Fruit fly (Drosophila melanogaster) whole organism, embryonic: ENCODE measurements around the gene wls.

Source experiments
- Blimp-1 ChIP-seq: fragments of 200-800 bp; sonication (Bioruptor generic); optimal IDR thresholded peaks from 3 replicates; lab custom pipeline; 2018; ENCODE audit warnings: missing biosample characterization, missing genetic modification characterization, mild to moderate bottlenecking, moderate library complexity, missing genetic modification reagents
- CG10147 ChIP-seq: fragments of 200-800 bp; sonication (Bioruptor generic); optimal IDR thresholded peaks from 2 replicates; lab custom pipeline; 2019; ENCODE audit warnings: missing biosample characterization, mild to moderate bottlenecking, missing genetic modification characterization, moderate library complexity
- CG11093 ChIP-seq: fragments of 200-800 bp; sonication (Bioruptor generic); IDR thresholded peaks from 3 replicates; pipeline ENCODE4 v1.3.6; 2022; ENCODE audit warnings: missing biosample characterization, missing genetic modification characterization
- CG11504 ChIP-seq: fragments of 200-800 bp; sonication (Bioruptor generic); optimal IDR thresholded peaks from 3 replicates; lab custom pipeline; 2019; ENCODE audit warnings: missing biosample characterization, mild to moderate bottlenecking, missing genetic modification characterization, moderate library complexity
- CG12104 ChIP-seq: fragments of 200-800 bp; sonication (Bioruptor generic); optimal IDR thresholded peaks from 3 replicates; lab custom pipeline; 2016; ENCODE audit warnings: missing biosample characterization, missing genetic modification characterization
- CG13624 ChIP-seq: fragments of 200-800 bp; sonication (Bioruptor generic); optimal IDR thresholded peaks from 2 replicates; lab custom pipeline; 2016; ENCODE audit warnings: missing biosample characterization, missing genetic modification characterization
- CG14014 ChIP-seq: fragments of 200-800 bp; sonication (Bioruptor generic); IDR thresholded peaks from 2 replicates; pipeline ENCODE4 v1.3.6; 2022; ENCODE audit warnings: missing biosample characterization, missing genetic modification characterization
- CG14667 ChIP-seq: fragments of 200-800 bp; sonication (Bioruptor generic); IDR thresholded peaks from 2 replicates; pipeline ENCODE4 v1.3.6; 2022; ENCODE audit warnings: missing biosample characterization, missing genetic modification characterization
- CG15696 ChIP-seq: fragments of 200-800 bp; sonication (Bioruptor generic); optimal IDR thresholded peaks from 2 replicates; lab custom pipeline; 2019; ENCODE audit warnings: missing biosample characterization, mild to moderate bottlenecking, missing genetic modification characterization, moderate library complexity
- CG18262 ChIP-seq: fragments of 200-800 bp; optimal IDR thresholded peaks from 3 replicates; lab custom pipeline; 2019; ENCODE audit warnings: missing biosample characterization, mild to moderate bottlenecking, missing genetic modification characterization, moderate library complexity
- CG18599 ChIP-seq: fragments of 200-800 bp; sonication (Bioruptor generic); optimal IDR thresholded peaks from 3 replicates; lab custom pipeline; 2017; ENCODE audit warnings: missing biosample characterization, missing genetic modification characterization, mild to moderate bottlenecking, moderate library complexity, missing genetic modification reagents
- CG18764 ChIP-seq: fragments of 200-800 bp; sonication (Bioruptor generic); optimal IDR thresholded peaks from 3 replicates; lab custom pipeline; 2016; ENCODE audit warnings: missing biosample characterization, missing genetic modification characterization
- CG2116 ChIP-seq: fragments of 200-800 bp; sonication (Bioruptor generic); optimal IDR thresholded peaks from 3 replicates; lab custom pipeline; 2018; ENCODE audit warnings: missing biosample characterization, mild to moderate bottlenecking, missing genetic modification characterization
- CG30020 ChIP-seq: fragments of 200-800 bp; optimal IDR thresholded peaks from 2 replicates; lab custom pipeline; 2019; ENCODE audit warnings: missing biosample characterization, mild to moderate bottlenecking, missing genetic modification characterization, moderate library complexity
- CG5245 ChIP-seq: fragments of 200-800 bp; sonication (Bioruptor generic); optimal IDR thresholded peaks from 3 replicates; lab custom pipeline; 2016; ENCODE audit warnings: missing biosample characterization, missing genetic modification characterization
- CG6272 ChIP-seq: fragments of 200-800 bp; sonication (Bioruptor generic); IDR thresholded peaks from 2 replicates; pipeline ENCODE4 v1.3.6; 2022; ENCODE audit warnings: missing biosample characterization, missing genetic modification characterization
- CG7745 ChIP-seq: fragments of 200-800 bp; sonication (Bioruptor generic); optimal IDR thresholded peaks from 2 replicates; lab custom pipeline; 2018; ENCODE audit warnings: missing biosample characterization, mild to moderate bottlenecking, missing genetic modification characterization, moderate library complexity
- CG7928 ChIP-seq: fragments of 200-800 bp; sonication (Bioruptor generic); optimal IDR thresholded peaks from 2 replicates; lab custom pipeline; 2017; ENCODE audit warnings: missing biosample characterization, mild to moderate bottlenecking, missing genetic modification characterization
- CG8388 ChIP-seq: fragments of 200-800 bp; sonication (Bioruptor generic); optimal IDR thresholded peaks from 2 replicates; lab custom pipeline; 2019; ENCODE audit warnings: missing biosample characterization, mild to moderate bottlenecking, missing genetic modification characterization, moderate library complexity
- CG9437 ChIP-seq: fragments of 200-800 bp; sonication (Bioruptor generic); optimal IDR thresholded peaks from 2 replicates; lab custom pipeline; 2018; ENCODE audit warnings: missing biosample characterization, mild to moderate bottlenecking, missing genetic modification characterization
- Dll ChIP-seq: fragments of 200-800 bp; sonication (Bioruptor generic); IDR thresholded peaks from 4 replicates; pipeline ENCODE4 v1.3.6; 2022; ENCODE audit warnings: missing biosample characterization, missing genetic modification characterization; ENCODE audit not compliant: partially characterized antibody
- Eip74EF ChIP-seq, 2 experiments: fragments of 200-800 bp in 1 of 2; fragments of >200 bp in 1 of 2; sonication (Bioruptor generic) in 1 of 2; optimal IDR thresholded peaks; 2 replicates each; lab custom pipeline; 2017 to 2019; ENCODE audit warnings: missing biosample characterization in 2 of 2, missing genetic modification characterization in 2 of 2, mild to moderate bottlenecking in 1 of 2, moderate library complexity in 1 of 2
- Elba2 ChIP-seq: fragments of 200-800 bp; sonication (Bioruptor generic); optimal IDR thresholded peaks from 3 replicates; lab custom pipeline; 2016; ENCODE audit warnings: missing biosample characterization, missing genetic modification characterization
- Hr3 ChIP-seq: fragments of 200-800 bp; sonication (Bioruptor generic); optimal IDR thresholded peaks from 3 replicates; lab custom pipeline; 2016; ENCODE audit warnings: missing biosample characterization, missing genetic modification characterization
- Hr78 ChIP-seq, 2 experiments: fragments of 200-800 bp in 1 of 2; fragments of >200 bp in 1 of 2; sonication (Bioruptor generic) in 1 of 2; optimal IDR thresholded peaks; 2 replicates each; lab custom pipeline; 2017 to 2019; ENCODE audit warnings: missing biosample characterization in 2 of 2, missing genetic modification characterization in 2 of 2, mild to moderate bottlenecking in 1 of 2, moderate library complexity in 1 of 2
- Max ChIP-seq: fragments of 200-800 bp; sonication (Bioruptor generic); optimal IDR thresholded peaks from 2 replicates; lab custom pipeline; 2016; ENCODE audit warnings: missing biosample characterization, mild to moderate bottlenecking, missing genetic modification characterization
- Mes4 ChIP-seq: fragments of 200-800 bp; sonication (Bioruptor generic); optimal IDR thresholded peaks from 2 replicates; lab custom pipeline; 2016; ENCODE audit warnings: missing biosample characterization, missing genetic modification characterization
- Neu2 ChIP-seq: fragments of 200-800 bp; sonication (Bioruptor generic); optimal IDR thresholded peaks from 3 replicates; lab custom pipeline; 2016; ENCODE audit warnings: missing biosample characterization, missing genetic modification characterization, borderline replicate concordance
- Nf-YC ChIP-seq: fragments of 200-800 bp; optimal IDR thresholded peaks from 3 replicates; lab custom pipeline; 2019; ENCODE audit warnings: missing biosample characterization, mild to moderate bottlenecking, missing genetic modification characterization, moderate library complexity
- Sin3A ChIP-seq: fragments of >200 bp; optimal IDR thresholded peaks from 2 replicates; lab custom pipeline; 2018
- Ssrp ChIP-seq: fragments of 200-800 bp; sonication (Bioruptor generic); optimal IDR thresholded peaks from 2 replicates; lab custom pipeline; 2018; ENCODE audit warnings: missing biosample characterization, mild to moderate bottlenecking, missing genetic modification characterization, moderate library complexity
- Xrp1 ChIP-seq: fragments of 200-800 bp; sonication (Bioruptor generic); IDR thresholded peaks from 2 replicates; pipeline ENCODE4 v1.3.6; 2022; ENCODE audit warnings: missing biosample characterization, missing genetic modification characterization
- abd-A ChIP-seq: fragments of 200-800 bp; sonication (Bioruptor generic); optimal IDR thresholded peaks from 3 replicates; lab custom pipeline; 2019; ENCODE audit warnings: missing biosample characterization, mild to moderate bottlenecking, missing genetic modification characterization, moderate library complexity
- dmrt11E ChIP-seq: fragments of 200-800 bp; sonication (Bioruptor generic); optimal IDR thresholded peaks from 3 replicates; lab custom pipeline; 2018; ENCODE audit warnings: missing biosample characterization, mild to moderate bottlenecking, missing genetic modification characterization, moderate library complexity
- fd102C ChIP-seq: fragments of 200-800 bp; sonication (Bioruptor generic); optimal IDR thresholded peaks from 2 replicates; lab custom pipeline; 2018; ENCODE audit warnings: missing biosample characterization, mild to moderate bottlenecking, missing genetic modification characterization, moderate library complexity
- fd64A ChIP-seq: fragments of 200-800 bp; sonication (Bioruptor generic); optimal IDR thresholded peaks from 3 replicates; lab custom pipeline; 2018; ENCODE audit warnings: missing biosample characterization, mild to moderate bottlenecking, missing genetic modification characterization
- fd96Cb ChIP-seq: fragments of 200-800 bp; sonication (Bioruptor generic); optimal IDR thresholded peaks from 2 replicates; lab custom pipeline; 2018; ENCODE audit warnings: missing biosample characterization, mild to moderate bottlenecking, missing genetic modification characterization, moderate library complexity
- mirr ChIP-seq: fragments of 200-800 bp; sonication (Bioruptor generic); optimal IDR thresholded peaks from 3 replicates; lab custom pipeline; 2018; ENCODE audit warnings: missing biosample characterization, mild to moderate bottlenecking, missing genetic modification characterization
- onecut ChIP-seq: fragments of 200-800 bp; sonication (Bioruptor generic); IDR thresholded peaks from 2 replicates; pipeline ENCODE4 v1.3.6; 2022; ENCODE audit warnings: missing biosample characterization, missing genetic modification characterization
- prd ChIP-seq, 3 experiments: fragments of >200 bp in 2 of 3; fragments of 200-800 bp in 1 of 3; sonication (Bioruptor generic) in 1 of 3; optimal IDR thresholded peaks in 2 of 3; IDR thresholded peaks in 1 of 3; 2 replicates in 2 of 3; 3 replicates in 1 of 3; pipeline versions ENCODE4 v1.3.6 to Lab custom; 2017 to 2022; ENCODE audit warnings: missing biosample characterization in 1 of 3, missing genetic modification characterization in 1 of 3
- pum ChIP-seq: fragments of 200-800 bp; sonication (Bioruptor generic); optimal IDR thresholded peaks from 2 replicates; lab custom pipeline; 2016; ENCODE audit warnings: missing biosample characterization, missing genetic modification characterization
- ranshi ChIP-seq: fragments of 200-800 bp; sonication (Bioruptor generic); IDR thresholded peaks from 2 replicates; pipeline ENCODE4 v1.3.6; 2022; ENCODE audit warnings: missing biosample characterization, missing genetic modification characterization
- shn ChIP-seq: fragments of 200-800 bp; sonication (Bioruptor generic); optimal IDR thresholded peaks from 3 replicates; lab custom pipeline; 2016; ENCODE audit warnings: missing biosample characterization, missing genetic modification characterization
- slp2 ChIP-seq: fragments of 200-800 bp; sonication (Bioruptor generic); optimal IDR thresholded peaks from 2 replicates; lab custom pipeline; 2016; ENCODE audit warnings: missing biosample characterization, missing genetic modification characterization
- tgo ChIP-seq: fragments of 200-800 bp; sonication (Bioruptor generic); IDR thresholded peaks from 3 replicates; pipeline ENCODE4 v1.3.6; 2022; ENCODE audit warnings: missing biosample characterization, missing genetic modification characterization
- tin ChIP-seq: fragments of 200-800 bp; sonication (Bioruptor generic); optimal IDR thresholded peaks from 3 replicates; lab custom pipeline; 2016; ENCODE audit warnings: missing biosample characterization, missing genetic modification characterization
- ttk ChIP-seq: fragments of 200-800 bp; sonication (Bioruptor generic); IDR thresholded peaks from 2 replicates; pipeline ENCODE4 v2.1.2; 2022; ENCODE audit warnings: missing biosample characterization, missing genetic modification characterization
- wor ChIP-seq: fragments of 200-800 bp; sonication (Bioruptor generic); IDR thresholded peaks from 2 replicates; pipeline ENCODE4 v1.3.6; 2022; ENCODE audit warnings: missing biosample characterization, missing genetic modification characterization

The wls gene

DNA sequence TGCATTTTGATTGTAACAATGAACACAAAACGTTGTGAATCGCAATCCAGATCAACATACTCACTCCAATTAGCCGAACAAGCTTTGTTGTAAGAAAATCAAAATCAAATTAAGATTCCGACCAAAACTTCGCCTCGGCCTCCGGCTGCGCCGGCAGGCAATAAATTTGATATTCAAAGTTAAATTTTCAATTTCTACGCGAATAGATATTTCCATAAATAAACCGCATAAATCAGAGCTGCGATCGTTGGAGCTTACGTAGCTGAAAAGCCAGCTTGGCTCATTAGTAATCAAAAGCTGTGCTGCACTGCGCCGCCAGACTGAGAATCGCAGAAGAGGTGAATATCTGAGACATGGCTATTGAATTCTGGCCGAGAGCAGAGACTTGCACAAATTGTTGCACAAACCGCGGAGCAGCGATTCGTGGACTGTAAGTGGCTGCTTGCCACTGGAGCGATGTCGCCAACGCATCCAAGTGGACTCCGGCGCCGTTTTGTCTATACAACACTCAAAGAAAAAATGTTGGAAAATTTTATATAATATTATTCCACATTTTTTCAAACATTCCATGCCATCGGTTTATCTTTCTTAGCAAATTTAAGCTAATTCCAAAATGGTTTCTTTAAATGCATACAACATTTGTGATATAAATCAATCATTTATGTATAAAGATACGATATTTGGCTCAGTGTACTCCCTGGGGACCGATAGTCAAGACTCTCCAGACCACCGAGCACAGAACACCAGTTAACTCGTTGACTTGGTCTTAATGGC is 20.8 kb downstream of the wls start (continued):
- TF ChIP-seq onecut (GFP tag; lab: Robert Waterston, UW): no peak; the same call in 1 of the 2 replicates
- TF ChIP-seq CG18262 (tag; lab: Kevin White, UChicago): peak; percentile 70
- no peak for TF ChIP-seq CG30020 (tag; lab: Kevin White, UChicago)
- TF ChIP-seq ranshi (GFP tag; lab: Robert Waterston, UW): 0 out of 2 replicates have a peak, but pooled peaks have one; percentile 35
- no peak for TF ChIP-seq prd (optimal IDR thresholded peaks at IDR 0.05; lab: Kevin White, UChicago)
- peak; percentile 56; the same call in 2 of the 3 replicates for TF ChIP-seq prd (GFP tag; IDR thresholded peaks at IDR 0.05; lab: Robert Waterston, UW)
- TF ChIP-seq CG15696 (tag; lab: Kevin White, UChicago): no peak
- TF ChIP-seq CG5245 (GFP tag; lab: Kevin White, UChicago): peak; percentile 18
- TF ChIP-seq Ssrp: peak; percentile 58
- TF ChIP-seq Xrp1 (GFP tag; lab: Robert Waterston, UW): 0 out of 2 replicates have a peak, but pooled peaks have one; percentile 49
- 0 out of 2 replicates have a peak, but pooled peaks have one; percentile 31 for TF ChIP-seq ttk
- TF ChIP-seq Eip74EF (GFP tag; optimal IDR thresholded peaks at IDR 0.05; lab: Kevin White, UChicago): peak in 1 of 2 experiments; percentile 43
- TF ChIP-seq pum (GFP tag; lab: Kevin White, UChicago): no peak
- peak; percentile 24 for TF ChIP-seq dmrt11E (tag; lab: Kevin White, UChicago)
- peak; percentile 63 for TF ChIP-seq fd96Cb (tag; lab: Kevin White, UChicago)
- peak; percentile 66 for TF ChIP-seq abd-A (tag; lab: Kevin White, UChicago)
- TF ChIP-seq CG11504 (tag; lab: Kevin White, UChicago): peak; percentile 74
- TF ChIP-seq tin (GFP tag; lab: Kevin White, UChicago): peak; percentile 25
- TF ChIP-seq Mes4 (GFP tag; lab: Kevin White, UChicago): no peak
- no peak for TF ChIP-seq fd102C (GFP tag; lab: Kevin White, UChicago)
- no peak for TF ChIP-seq CG7928 (GFP tag; lab: Kevin White, UChicago)
- TF ChIP-seq Sin3A: no peak
- TF ChIP-seq CG12104 (GFP tag; lab: Kevin White, UChicago): no peak
- no peak for TF ChIP-seq Elba2
- TF ChIP-seq CG7745 (tag; lab: Kevin White, UChicago): no peak
- TF ChIP-seq CG11093 (GFP tag; lab: Robert Waterston, UW): no peak
- peak; percentile 13 for TF ChIP-seq Max (GFP tag; lab: Kevin White, UChicago)
- TF ChIP-seq CG8388 (GFP tag; lab: Kevin White, UChicago): peak; percentile 55
- TF ChIP-seq Nf-YC (tag; lab: Kevin White, UChicago): no peak
- TF ChIP-seq CG14667 (GFP tag; lab: Robert Waterston, UW): peak; percentile 22; the same call in 1 of the 2 replicates
- TF ChIP-seq Hr78 (GFP tag; optimal IDR thresholded peaks at IDR 0.05; lab: Kevin White, UChicago): no peak
- TF ChIP-seq CG14014: peak; percentile 22; the same call in 1 of the 2 replicates
- no peak for TF ChIP-seq fd64A (GFP tag; lab: Kevin White, UChicago)
- TF ChIP-seq Dll (GFP tag; lab: Robert Waterston, UW): no peak
- TF ChIP-seq CG18764: peak; percentile 30
- peak; percentile 24; the same call in 1 of the 2 replicates for TF ChIP-seq wor (GFP tag; lab: Robert Waterston, UW)
- peak; percentile 81 for TF ChIP-seq Blimp-1 (GFP tag; lab: Kevin White, UChicago)
- TF ChIP-seq tgo (GFP tag; lab: Robert Waterston, UW): peak; percentile 57; the same call in 2 of the 3 replicates
- no peak for TF ChIP-seq mirr
- no peak for TF ChIP-seq shn
- TF ChIP-seq CG2116 (GFP tag; lab: Kevin White, UChicago): no peak
- no peak for TF ChIP-seq slp2 (GFP tag; lab: Kevin White, UChicago)
- TF ChIP-seq Hr3 (GFP tag; lab: Kevin White, UChicago): peak; percentile 27
- no peak for TF ChIP-seq CG13624
- peak; percentile 32 for TF ChIP-seq CG10147
- TF ChIP-seq CG18599: peak; percentile 48
- no peak for TF ChIP-seq Neu2 (GFP tag; lab: Kevin White, UChicago)
- TF ChIP-seq CG9437: peak; percentile 35
- no peak for TF ChIP-seq CG6272
